Worm (Caenorhabditis elegans): ENCODE results near the gene K09E9.1.

DNA sequence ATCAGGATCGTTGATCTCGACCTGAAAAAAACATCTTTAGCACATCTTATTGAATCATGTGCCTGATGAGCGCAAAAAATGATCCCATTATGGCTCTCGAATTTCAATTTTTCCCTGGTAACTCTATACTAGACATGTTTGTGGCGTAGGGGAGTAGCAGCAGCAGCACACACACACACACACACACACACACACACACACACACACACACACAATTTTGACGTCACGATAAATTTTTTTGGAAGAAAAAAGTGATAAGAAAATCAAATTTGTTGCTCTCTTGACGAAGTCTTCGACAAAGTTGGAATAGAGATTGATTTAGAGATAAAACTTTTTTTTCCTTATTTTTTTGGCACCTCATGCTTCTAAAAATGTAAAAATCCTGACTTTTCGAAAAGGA lies 9.3 kb downstream of the K09E9.1 start:
- no peak for TF ChIP-seq snpc-4 (tag; optimal IDR thresholded peaks at IDR 0.05)
- no peak for TF ChIP-seq zag-1 (tag; optimal IDR thresholded peaks at IDR 0.05)
- no peak for TF ChIP-seq egl-27 (tag; optimal IDR thresholded peaks at IDR 0.05)
- TF ChIP-seq ces-1 (GFP tag; optimal IDR thresholded peaks at IDR 0.05): no peak
- no peak for TF ChIP-seq sup-37 (GFP tag; optimal IDR thresholded peaks at IDR 0.05)
- TF ChIP-seq ztf-11 (tag; optimal IDR thresholded peaks at IDR 0.05): no peak
- TF ChIP-seq ama-1 (optimal IDR thresholded peaks at IDR 0.05): no peak

Data from whole organism, L1 larva.